Worm (Caenorhabditis elegans) whole organism, L3 larva: ENCODE data around the gene srbc-19.

Experiments used
- R02D3.7 ChIP-seq: fragments of 150-350 bp; optimal IDR thresholded peaks from 2 replicates; lab custom pipeline; 2014; ENCODE audit warnings: missing biosample characterization, missing genetic modification characterization
- ama-1 ChIP-seq: fragments of 150-350 bp; optimal IDR thresholded peaks from 2 replicates; lab custom pipeline; 2018
- nfya-1 ChIP-seq: sonication (generic microtip); optimal IDR thresholded peaks from 2 replicates; lab custom pipeline; 2017; ENCODE audit warnings: missing genetic modification characterization, mild to moderate bottlenecking, missing compliant biosample characterization, antibody characterized with exemption, moderate library complexity; ENCODE audit not compliant: insufficient read depth
- nhr-76 ChIP-seq: fragments of 150-350 bp; sonication (generic microtip); optimal IDR thresholded peaks from 5 replicates; lab custom pipeline; 2014; ENCODE audit warnings: missing biosample characterization, missing genetic modification characterization
- nhr-77 ChIP-seq: fragments of 150-350 bp; optimal IDR thresholded peaks from 2 replicates; lab custom pipeline; 2014; ENCODE audit warnings: missing biosample characterization, missing genetic modification characterization
- snpc-4 ChIP-seq: fragments of 150-350 bp; optimal IDR thresholded peaks from 2 replicates; lab custom pipeline; 2014; ENCODE audit warnings: missing biosample characterization, missing genetic modification characterization
- unc-39 ChIP-seq: sonication (generic microtip); optimal IDR thresholded peaks from 4 replicates; lab custom pipeline; 2017; ENCODE audit warnings: missing biosample characterization, missing genetic modification characterization
- ztf-11 ChIP-seq: fragments of 150-350 bp; optimal IDR thresholded peaks from 2 replicates; lab custom pipeline; 2014; ENCODE audit warnings: missing biosample characterization, missing genetic modification characterization

ce11 chrV:2192117-2192516 is 25.5 kb upstream of the srbc-19 start, which contains the start of gene nhr-13:
- no peak for TF ChIP-seq ama-1 (lab: Kevin White, UChicago)
- no peak for TF ChIP-seq R02D3.7 (tag; lab: Kevin White, UChicago)
- TF ChIP-seq ztf-11: no peak
- no peak for TF ChIP-seq nhr-76
- peak; percentile 4 for TF ChIP-seq nfya-1
- TF ChIP-seq nhr-77 (tag; lab: Kevin White, UChicago): no peak
- no peak for TF ChIP-seq snpc-4
- TF ChIP-seq unc-39 (tag; lab: Kevin White, UChicago): no peak
